Worm (Caenorhabditis elegans): ENCODE data around the gene ZK896.1.

DNA sequence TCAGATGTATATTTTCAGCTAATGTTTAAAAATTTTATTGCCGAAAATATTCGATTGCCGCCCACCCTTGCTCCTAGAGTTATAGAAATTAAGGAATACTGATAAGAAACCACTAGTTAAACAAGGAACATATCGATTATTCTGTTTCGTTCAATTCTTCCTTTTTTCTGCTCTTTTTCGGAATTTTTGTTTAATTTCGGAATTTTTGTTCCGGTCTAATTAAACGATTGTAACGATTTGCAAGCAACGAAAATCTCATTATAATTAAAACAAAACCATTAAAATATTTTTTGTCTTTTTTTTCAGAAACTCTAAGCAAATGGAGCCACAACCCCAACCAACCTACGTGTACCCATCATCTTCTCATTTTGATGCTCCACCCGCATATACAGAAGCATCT lies 17.0 kb upstream of the ZK896.1 start, which contains the start of gene K08D8.1:
- no peak for TF ChIP-seq ama-1 (optimal IDR thresholded peaks at IDR 0.05)
- TF ChIP-seq nhr-6 (tag; optimal IDR thresholded peaks at IDR 0.05): no peak
- no peak for TF ChIP-seq unc-62 (GFP tag; optimal IDR thresholded peaks at IDR 0.05)
- TF ChIP-seq nhr-77 (tag; optimal IDR thresholded peaks at IDR 0.05): no peak
